Worm (Caenorhabditis elegans): Measurements from ENCODE around the gene F13E9.16.

Gene F13E9.16

ce11 chrIV:10935336-10935735, 48.2 kb upstream of the F13E9.16 start (continued):
- TF ChIP-seq spr-1 (tag; optimal IDR thresholded peaks at IDR 0.05) (no peak), dve-1 (tag; optimal IDR thresholded peaks at IDR 0.05; ENCODE audit: insufficient read depth) (peak; percentile 79), lin-1 (GFP tag; IDR thresholded peaks at IDR 0.05) (0 out of 2 replicates have a peak, but pooled peaks have one; percentile 54), arid-1 (GFP tag; conservative IDR thresholded peaks at IDR 0.05) (0 out of 2 replicates have a peak, but pooled peaks have one; percentile 34), lin-38 (GFP tag; IDR thresholded peaks at IDR 0.05) (no peak), lin-15B (tag; optimal IDR thresholded peaks at IDR 0.05) (no peak), mxl-3 (GFP tag; optimal IDR thresholded peaks at IDR 0.05) (peak; percentile 80), Y5F2A.4 (GFP tag; optimal IDR thresholded peaks at IDR 0.05) (no peak), ceh-28 (tag; optimal IDR thresholded peaks at IDR 0.05) (peak; percentile 59), nhr-42 (GFP tag; IDR thresholded peaks at IDR 0.05) (no peak), zag-1 (tag; optimal IDR thresholded peaks at IDR 0.05) (no peak), hif-1 (tag; optimal IDR thresholded peaks at IDR 0.05) (peak in 1 of 2 experiments; percentile 62), sdz-12 (GFP tag; optimal IDR thresholded peaks at IDR 0.05) (no peak), attf-4 (tag; optimal IDR thresholded peaks at IDR 0.05) (peak; percentile 62), ces-1 (GFP tag; optimal IDR thresholded peaks at IDR 0.05) (no peak), daf-8 (GFP tag; IDR thresholded peaks at IDR 0.05) (no peak), zfp-2 (tag; optimal IDR thresholded peaks at IDR 0.05) (no peak), daf-16 (GFP tag; optimal IDR thresholded peaks at IDR 0.05) (peak in 1 of 2 experiments; percentile 50), daf-16 (tag; optimal IDR thresholded peaks at IDR 0.05) (peak; percentile 67), ama-1 (optimal IDR thresholded peaks at IDR 0.05) (peak; percentile 77), ceh-20 (GFP tag; IDR thresholded peaks at IDR 0.05) (peak; percentile 91), ceh-82 (tag; optimal IDR thresholded peaks at IDR 0.05) (no peak), F10B5.3 (tag; optimal IDR thresholded peaks at IDR 0.05) (no peak), cey-2 (tag; optimal IDR thresholded peaks at IDR 0.05; ENCODE audit: borderline replicate concordance, insufficient read depth) (no peak), mxl-2 (GFP tag; conservative IDR thresholded peaks at IDR 0.05) (peak; percentile 91), nhr-28 (tag; optimal IDR thresholded peaks at IDR 0.05) (peak; percentile 55), ceh-62 (tag; optimal IDR thresholded peaks at IDR 0.05) (no peak), ceh-32 (tag; optimal IDR thresholded peaks at IDR 0.05; ENCODE audit: poor library complexity) (no peak), daf-12 (tag; optimal IDR thresholded peaks at IDR 0.05) (no peak), mes-2 (tag; optimal IDR thresholded peaks at IDR 0.05; ENCODE audit: poor library complexity, severe bottlenecking) (peak; percentile 75), madf-9 (GFP tag; conservative IDR thresholded peaks at IDR 0.05) (peak; percentile 57; the same call in 1 of the 2 replicates), fkh-10 (GFP tag; optimal IDR thresholded peaks at IDR 0.05) (no peak), skn-1 (tag; optimal IDR thresholded peaks at IDR 0.05) (peak; percentile 9), nhr-6 (tag; optimal IDR thresholded peaks at IDR 0.05) (peak; percentile 67), lin-29 (GFP tag; IDR thresholded peaks at IDR 0.05) (no peak), nhr-11 (tag; optimal IDR thresholded peaks at IDR 0.05) (peak; percentile 93), Y75B8A.6 (GFP tag; IDR thresholded peaks at IDR 0.05) (no peak), nhr-102 (tag; optimal IDR thresholded peaks at IDR 0.05) (peak; percentile 43), egl-27 (tag; optimal IDR thresholded peaks at IDR 0.05) (no peak), mep-1 (tag; optimal IDR thresholded peaks at IDR 0.05) (peak; percentile 90), zip-11 (GFP tag; IDR thresholded peaks at IDR 0.05) (no peak), fos-1 (tag; optimal IDR thresholded peaks at IDR 0.05) (no peak), nhr-76 (tag; optimal IDR thresholded peaks at IDR 0.05) (no peak), dmd-9 (GFP tag; IDR thresholded peaks at IDR 0.05) (no peak), php-3 (GFP tag; IDR thresholded peaks at IDR 0.05) (peak; percentile 44; the same call in 1 of the 2 replicates), nhr-10 (tag; optimal IDR thresholded peaks at IDR 0.05) (no peak), rbr-2 (tag; optimal IDR thresholded peaks at IDR 0.05) (no peak), vab-7 (GFP tag; IDR thresholded peaks at IDR 0.05) (peak; percentile 54), Y48G9A.11 (GFP tag; IDR thresholded peaks at IDR 0.05) (no peak), hmg-1.1 (GFP tag; IDR thresholded peaks at IDR 0.05) (peak; percentile 78), saeg-2 (GFP tag; IDR thresholded peaks at IDR 0.05) (no peak), dpl-1 (GFP tag; optimal IDR thresholded peaks at IDR 0.05) (peak; percentile 59)
